Fruit fly (Drosophila melanogaster) whole organism, prepupa: ENCODE data around the gene CG10959.

ENCODE experiments used
- Blimp-1 ChIP-seq: fragments of 200-800 bp; sonication (Bioruptor generic); optimal IDR thresholded peaks from 3 replicates; lab custom pipeline; 2017; ENCODE audit warnings: missing biosample characterization, missing genetic modification characterization, mild to moderate bottlenecking, moderate library complexity, missing genetic modification reagents
- CG10669 ChIP-seq: fragments of 200-800 bp; sonication (Bioruptor generic); optimal IDR thresholded peaks from 3 replicates; lab custom pipeline; 2018; ENCODE audit warnings: missing biosample characterization, mild to moderate bottlenecking, missing genetic modification characterization, moderate library complexity
- CG11762 ChIP-seq: fragments of 200-800 bp; sonication (Bioruptor generic); optimal IDR thresholded peaks from 3 replicates; lab custom pipeline; 2016; ENCODE audit warnings: missing biosample characterization, missing genetic modification characterization; ENCODE audit not compliant: insufficient read depth
- CG11902 ChIP-seq: fragments of 200-800 bp; sonication (Bioruptor generic); optimal IDR thresholded peaks from 3 replicates; lab custom pipeline; 2016; ENCODE audit warnings: missing biosample characterization, missing genetic modification characterization
- CG15336 ChIP-seq: fragments of 200-800 bp; sonication (Bioruptor generic); IDR thresholded peaks from 2 replicates; pipeline ENCODE4 v1.3.6; 2022; ENCODE audit warnings: missing biosample characterization, missing genetic modification characterization
- CG1621 ChIP-seq: fragments of 200-800 bp; sonication (Bioruptor generic); optimal IDR thresholded peaks from 3 replicates; lab custom pipeline; 2018; ENCODE audit warnings: missing biosample characterization, mild to moderate bottlenecking, missing genetic modification characterization
- CG16779 ChIP-seq: fragments of 200-800 bp; sonication (Bioruptor generic); optimal IDR thresholded peaks from 3 replicates; lab custom pipeline; 2017; ENCODE audit warnings: missing biosample characterization, mild to moderate bottlenecking, missing genetic modification characterization
- CG3032 ChIP-seq: fragments of 200-800 bp; optimal IDR thresholded peaks from 2 replicates; lab custom pipeline; 2019; ENCODE audit warnings: missing biosample characterization, mild to moderate bottlenecking, missing genetic modification characterization, moderate library complexity
- CG31627 ChIP-seq: fragments of 200-800 bp; sonication (Bioruptor generic); optimal IDR thresholded peaks from 3 replicates; lab custom pipeline; 2016; ENCODE audit warnings: missing biosample characterization, missing genetic modification characterization
- CG34406 ChIP-seq: fragments of 200-800 bp; sonication (Bioruptor generic); optimal IDR thresholded peaks from 3 replicates; lab custom pipeline; 2016; ENCODE audit warnings: missing biosample characterization, missing genetic modification characterization
- CG3919 ChIP-seq: fragments of 200-800 bp; sonication (Bioruptor generic); optimal IDR thresholded peaks from 3 replicates; lab custom pipeline; 2016; ENCODE audit warnings: missing biosample characterization, missing genetic modification characterization
- CG6163 ChIP-seq: fragments of 200-800 bp; sonication (Bioruptor generic); IDR thresholded peaks from 3 replicates; pipeline ENCODE4 v1.3.6; 2022; ENCODE audit warnings: missing biosample characterization, missing genetic modification characterization
- CG6808 ChIP-seq: fragments of 200-800 bp; sonication (Bioruptor generic); optimal IDR thresholded peaks from 3 replicates; lab custom pipeline; 2017; ENCODE audit warnings: missing biosample characterization, missing genetic modification characterization, mild to moderate bottlenecking, moderate library complexity, missing genetic modification reagents
- CG6854 ChIP-seq: fragments of 200-800 bp; sonication (Bioruptor generic); optimal IDR thresholded peaks from 2 replicates; lab custom pipeline; 2017; ENCODE audit warnings: missing biosample characterization, mild to moderate bottlenecking, missing genetic modification characterization
- CG8119 ChIP-seq: fragments of 200-800 bp; sonication (Bioruptor generic); IDR thresholded peaks from 3 replicates; pipeline ENCODE4 v1.3.6; 2022; ENCODE audit warnings: missing biosample characterization, missing genetic modification characterization
- CG8319 ChIP-seq: fragments of 200-800 bp; sonication (Bioruptor generic); optimal IDR thresholded peaks from 3 replicates; lab custom pipeline; 2016; ENCODE audit warnings: missing biosample characterization, missing genetic modification characterization
- CG9139 ChIP-seq: fragments of 200-800 bp; sonication (Bioruptor generic); optimal IDR thresholded peaks from 3 replicates; lab custom pipeline; 2017; ENCODE audit warnings: missing biosample characterization, mild to moderate bottlenecking, missing genetic modification characterization
- Eip75B ChIP-seq: fragments of 200-800 bp; sonication (Bioruptor generic); optimal IDR thresholded peaks from 3 replicates; lab custom pipeline; 2016; ENCODE audit warnings: missing biosample characterization, missing genetic modification characterization
- Eip78C ChIP-seq: fragments of 200-800 bp; sonication (Bioruptor generic); peaks from one replicate; lab custom pipeline; 2016; ENCODE audit warnings: missing biosample characterization, missing genetic modification characterization
- Ets21C ChIP-seq: fragments of 200-800 bp; sonication (Bioruptor generic); optimal IDR thresholded peaks from 3 replicates; lab custom pipeline; 2016; ENCODE audit warnings: missing biosample characterization, missing genetic modification characterization
- Lpt ChIP-seq: fragments of 200-800 bp; sonication (Bioruptor generic); optimal IDR thresholded peaks from 3 replicates; lab custom pipeline; 2016; ENCODE audit warnings: missing biosample characterization, missing genetic modification characterization
- Met ChIP-seq: fragments of 200-800 bp; sonication (Bioruptor generic); optimal IDR thresholded peaks from 3 replicates; lab custom pipeline; 2016; ENCODE audit warnings: missing biosample characterization, missing genetic modification characterization
- OdsH ChIP-seq: fragments of 200-800 bp; sonication (Bioruptor generic); optimal IDR thresholded peaks from 3 replicates; lab custom pipeline; 2016; ENCODE audit warnings: missing biosample characterization, missing genetic modification characterization
- Sox102F ChIP-seq: fragments of 200-800 bp; sonication (Bioruptor generic); optimal IDR thresholded peaks from 2 replicates; lab custom pipeline; 2016; ENCODE audit warnings: missing biosample characterization, mild to moderate bottlenecking, missing genetic modification characterization
- Sox14 ChIP-seq: fragments of 200-800 bp; sonication (Bioruptor generic); optimal IDR thresholded peaks from 3 replicates; lab custom pipeline; 2016; ENCODE audit warnings: missing biosample characterization, missing genetic modification characterization
- acj6 ChIP-seq: fragments of 200-800 bp; sonication (Bioruptor generic); optimal IDR thresholded peaks from 3 replicates; lab custom pipeline; 2016; ENCODE audit warnings: missing biosample characterization, missing genetic modification characterization
- cyc ChIP-seq: fragments of 200-800 bp; sonication (Bioruptor generic); optimal IDR thresholded peaks from 3 replicates; lab custom pipeline; 2016; ENCODE audit warnings: missing biosample characterization, missing genetic modification characterization
- dac ChIP-seq: fragments of 200-800 bp; sonication (Bioruptor generic); optimal IDR thresholded peaks from 2 replicates; lab custom pipeline; 2017; ENCODE audit warnings: missing biosample characterization, mild to moderate bottlenecking, missing genetic modification characterization
- eg ChIP-seq: fragments of 200-800 bp; sonication (Bioruptor generic); IDR thresholded peaks from 3 replicates; pipeline ENCODE4 v1.3.6; 2022; ENCODE audit warnings: missing biosample characterization, missing genetic modification characterization
- esn ChIP-seq: fragments of 200-800 bp; sonication (Bioruptor generic); optimal IDR thresholded peaks from 2 replicates; lab custom pipeline; 2016; ENCODE audit warnings: missing biosample characterization, mild to moderate bottlenecking, missing genetic modification characterization, moderate library complexity
- fd59A ChIP-seq: fragments of 200-800 bp; sonication (Bioruptor generic); optimal IDR thresholded peaks from 2 replicates; lab custom pipeline; 2017; ENCODE audit warnings: missing biosample characterization, mild to moderate bottlenecking, missing genetic modification characterization, missing genetic modification reagents
- fkh ChIP-seq: fragments of 200-800 bp; sonication (Bioruptor generic); optimal IDR thresholded peaks from 3 replicates; lab custom pipeline; 2017; ENCODE audit warnings: missing biosample characterization, mild to moderate bottlenecking, missing genetic modification characterization, moderate library complexity
- lz ChIP-seq: fragments of 200-800 bp; sonication (Bioruptor generic); optimal IDR thresholded peaks from 3 replicates; lab custom pipeline; 2016; ENCODE audit warnings: missing biosample characterization, missing genetic modification characterization
- net ChIP-seq: fragments of 200-800 bp; sonication (Bioruptor generic); optimal IDR thresholded peaks from 3 replicates; lab custom pipeline; 2016; ENCODE audit warnings: missing biosample characterization, missing genetic modification characterization
- ss ChIP-seq, 2 experiments: fragments of 200-800 bp; sonication (Bioruptor generic); optimal IDR thresholded peaks; 2 replicates in 1 of 2; 3 replicates in 1 of 2; lab custom pipeline; 2017 to 2018; ENCODE audit warnings: mild to moderate bottlenecking in 2 of 2, missing biosample characterization in 2 of 2, missing genetic modification characterization in 2 of 2, moderate library complexity in 1 of 2
- svp ChIP-seq: fragments of 200-800 bp; sonication (Bioruptor generic); peaks from one replicate; lab custom pipeline; 2016; ENCODE audit warnings: missing biosample characterization, missing genetic modification characterization
- topi ChIP-seq: fragments of 200-800 bp; sonication (Bioruptor generic); optimal IDR thresholded peaks from 3 replicates; lab custom pipeline; 2016; ENCODE audit warnings: missing biosample characterization, missing genetic modification characterization

CG10959 gene

DNA sequence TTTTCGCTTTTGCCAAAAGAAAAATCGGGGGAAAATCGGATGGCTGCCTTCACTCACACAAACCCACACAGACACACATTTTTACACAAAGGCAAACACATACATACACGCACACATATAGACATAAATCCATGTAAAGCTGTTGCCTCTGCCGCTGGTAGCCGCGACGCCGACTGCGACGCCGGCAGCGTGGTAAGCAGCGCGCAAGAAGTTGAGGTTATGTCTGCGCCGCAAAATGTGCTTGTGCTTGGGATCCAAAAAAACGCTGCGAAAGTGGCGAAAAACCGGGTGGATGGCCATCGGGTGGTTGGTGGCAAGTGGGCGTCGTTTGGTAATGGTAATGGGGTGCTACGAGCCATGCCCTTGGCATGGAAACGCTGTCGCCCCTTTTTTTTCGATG is 31.3 kb downstream of the CG10959 start:
- TF ChIP-seq CG16779 (no peak), CG8119 (GFP tag; lab: Robert Waterston, UW) (no peak), svp (GFP tag; lab: Kevin White, UChicago) (peak; percentile 41), fkh (GFP tag; lab: Kevin White, UChicago) (no peak)

DNA sequence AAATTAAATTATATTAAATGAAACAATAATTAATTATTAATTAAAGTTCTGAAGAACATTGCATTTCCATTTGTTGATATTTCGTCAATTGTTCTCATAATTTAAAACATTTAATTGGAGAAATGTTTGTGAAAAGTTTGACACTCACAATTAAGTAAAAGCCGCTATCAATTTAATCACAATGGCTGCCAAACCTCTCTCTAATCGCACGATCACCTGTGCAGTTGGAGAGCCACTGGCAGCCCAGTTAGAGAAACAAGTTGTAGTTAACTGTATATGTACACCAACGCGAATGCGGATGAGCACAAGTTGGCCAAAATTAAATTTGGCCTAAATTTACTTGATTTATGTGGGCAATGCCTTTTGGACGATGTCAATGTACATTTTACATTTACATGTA is 43.6 kb downstream of the CG10959 start:
- TF ChIP-seq Ets21C (GFP tag; lab: Kevin White, UChicago) (no peak), CG6808 (GFP tag; lab: Kevin White, UChicago) (no peak), dac (GFP tag; lab: Kevin White, UChicago) (no peak)
- TF ChIP-seq, all 60 proteins: peak for 0

DNA sequence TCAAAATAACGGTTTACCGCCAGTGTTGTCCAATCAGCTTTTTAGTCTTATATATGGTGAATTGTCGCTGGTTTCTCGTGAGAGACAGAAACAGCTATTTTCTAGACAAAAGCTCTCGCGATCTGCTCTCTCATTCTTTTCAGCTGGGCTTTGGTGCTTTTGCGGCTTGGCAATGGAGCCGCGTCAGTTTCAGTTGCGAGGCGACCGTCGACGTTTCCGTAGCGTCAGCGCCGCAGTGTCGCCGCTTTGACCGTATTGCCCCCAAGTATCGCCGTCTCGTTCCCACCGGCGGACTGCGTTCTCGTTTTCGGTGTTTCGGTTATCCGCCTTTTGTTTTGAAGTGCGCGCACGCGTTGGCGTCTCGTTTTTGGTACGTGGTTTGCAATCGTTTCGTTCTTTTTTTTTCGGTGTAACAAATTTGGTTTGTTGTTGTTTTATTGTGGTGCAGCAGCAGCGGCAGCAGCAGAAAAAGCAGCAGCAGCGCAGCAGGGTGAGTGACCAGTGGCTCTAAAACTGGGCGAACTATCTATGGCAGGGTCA is 44.5 kb downstream of the CG10959 start:
- TF ChIP-seq acj6 = no peak
- no peak for TF ChIP-seq CG11762 (GFP tag; lab: Kevin White, UChicago)
- peak; percentile 46 for TF ChIP-seq esn (GFP tag; lab: Kevin White, UChicago)
- TF ChIP-seq Blimp-1 (GFP tag; lab: Kevin White, UChicago) = no peak
- peak; percentile 71 for TF ChIP-seq Eip78C (GFP tag; lab: Kevin White, UChicago)
- no peak for TF ChIP-seq OdsH (GFP tag; lab: Kevin White, UChicago)
- no peak for TF ChIP-seq CG8319 (GFP tag; lab: Kevin White, UChicago)
- TF ChIP-seq fkh (GFP tag; lab: Kevin White, UChicago) = peak; percentile 22
- no peak for TF ChIP-seq CG16779
- no peak for TF ChIP-seq fd59A (GFP tag; lab: Kevin White, UChicago)
- TF ChIP-seq CG11902 = no peak
- peak; percentile 67 for TF ChIP-seq CG6163 (GFP tag; lab: Robert Waterston, UW)
- TF ChIP-seq Sox102F (GFP tag; lab: Kevin White, UChicago) = peak; percentile 47
- TF ChIP-seq lz (GFP tag; lab: Kevin White, UChicago) = peak; percentile 11
- TF ChIP-seq CG15336 (GFP tag; lab: Robert Waterston, UW) = peak; percentile 7; the same call in 1 of the 2 replicates
- TF ChIP-seq eg (GFP tag; lab: Robert Waterston, UW) = peak; percentile 61; the same call in 1 of the 3 replicates
- peak; percentile 39 for TF ChIP-seq Met
- peak; percentile 8 for TF ChIP-seq CG34406 (GFP tag; lab: Kevin White, UChicago)
- peak; percentile 62 for TF ChIP-seq CG10669 (GFP tag; lab: Kevin White, UChicago)
- TF ChIP-seq CG6854 (GFP tag; lab: Kevin White, UChicago) = peak; percentile 48
- no peak for TF ChIP-seq net (GFP tag; lab: Kevin White, UChicago)
- TF ChIP-seq CG31627 (GFP tag; lab: Kevin White, UChicago) = no peak
- TF ChIP-seq ss (GFP tag; optimal IDR thresholded peaks at IDR 0.05; lab: Kevin White, UChicago) = peak; percentile 13 to 39
- peak; percentile 37 for TF ChIP-seq CG3919 (GFP tag; lab: Kevin White, UChicago)
- peak; percentile 87 for TF ChIP-seq CG1621 (tag; lab: Kevin White, UChicago)
- TF ChIP-seq Lpt (GFP tag; lab: Kevin White, UChicago) = peak; percentile 32
- no peak for TF ChIP-seq Eip75B (GFP tag; lab: Kevin White, UChicago)
- TF ChIP-seq Sox14 (GFP tag; lab: Kevin White, UChicago) = peak; percentile 30
- peak; percentile 19 for TF ChIP-seq topi
- TF ChIP-seq CG9139 (GFP tag; lab: Kevin White, UChicago) = peak; percentile 53
- peak; percentile 22 for TF ChIP-seq cyc (GFP tag; lab: Kevin White, UChicago)
- peak; percentile 98 for TF ChIP-seq svp (GFP tag; lab: Kevin White, UChicago)
- peak; percentile 1 for TF ChIP-seq Ets21C (GFP tag; lab: Kevin White, UChicago)

DNA sequence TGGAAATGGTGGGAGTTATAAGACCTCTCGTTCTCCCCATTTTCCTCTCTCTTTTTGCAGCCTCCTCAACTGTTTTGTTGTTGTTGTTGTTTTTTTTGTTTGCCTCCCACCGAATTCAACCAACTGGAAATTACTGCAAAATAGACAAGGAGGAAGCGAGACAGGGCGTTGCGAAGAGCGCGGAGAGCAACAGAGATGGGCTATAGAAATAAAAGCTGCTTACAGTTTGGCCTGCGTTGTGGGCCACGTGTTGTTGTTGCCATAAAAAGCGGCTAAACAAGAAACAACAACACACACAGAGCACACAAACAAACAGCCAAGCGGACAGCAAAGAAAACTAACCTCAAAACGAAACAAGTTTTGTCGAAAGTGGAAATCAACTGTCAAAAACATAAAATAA is 46.0 kb downstream of the CG10959 start:
- TF ChIP-seq Eip78C (GFP tag; lab: Kevin White, UChicago) (peak; percentile 15), eg (GFP tag; lab: Robert Waterston, UW) (no peak), fkh (GFP tag; lab: Kevin White, UChicago) (peak; percentile 4), CG9139 (GFP tag; lab: Kevin White, UChicago) (no peak), CG3032 (tag; lab: Kevin White, UChicago) (no peak), fd59A (GFP tag; lab: Kevin White, UChicago) (no peak), CG6808 (GFP tag; lab: Kevin White, UChicago) (peak; percentile 17), CG15336 (GFP tag; lab: Robert Waterston, UW) (0 out of 2 replicates have a peak, but pooled peaks have one; percentile 29)
